Worm (Caenorhabditis elegans) whole organism, L1 larva: ENCODE results near the gene fbxa-48.

Source experiments
- aly-2 ChIP-seq: fragments of 150-350 bp; optimal IDR thresholded peaks from 2 replicates; lab custom pipeline; 2014; ENCODE audit warnings: missing biosample characterization, missing genetic modification characterization
- ceh-82 ChIP-seq, 3 experiments: fragments of 150-350 bp in 1 of 3; sonication (generic microtip) in 2 of 3; optimal IDR thresholded peaks; 2 replicates each; lab custom pipeline; 2014 to 2017; ENCODE audit warnings: missing biosample characterization in 3 of 3, missing genetic modification characterization in 3 of 3
- dpl-1 ChIP-seq, 3 experiments: fragments of 150-350 bp in 2 of 3; sonication (generic microtip) in 1 of 3; optimal IDR thresholded peaks; 2 replicates each; lab custom pipeline; 2014 to 2017; ENCODE audit warnings: missing biosample characterization in 3 of 3, missing genetic modification characterization in 3 of 3, missing genetic modification reagents in 3 of 3
- jun-1 ChIP-seq: fragments of 150-350 bp; optimal IDR thresholded peaks from 2 replicates; lab custom pipeline; 2014; ENCODE audit warnings: missing biosample characterization, missing genetic modification reagents, missing genetic modification characterization
- lin-15B ChIP-seq: fragments of 150-350 bp; sonication (generic microtip); optimal IDR thresholded peaks from 3 replicates; lab custom pipeline; 2014; ENCODE audit warnings: missing biosample characterization, missing genetic modification characterization
- lin-39 ChIP-seq: fragments of 150-350 bp; optimal IDR thresholded peaks from 2 replicates; lab custom pipeline; 2014; ENCODE audit warnings: missing biosample characterization, missing genetic modification reagents, missing genetic modification characterization
- lir-3 ChIP-seq: sonication (generic microtip); optimal IDR thresholded peaks from 2 replicates; lab custom pipeline; 2016; ENCODE audit warnings: mild to moderate bottlenecking, missing genetic modification characterization, moderate library complexity, missing compliant biosample characterization; ENCODE audit not compliant: poor library complexity
- mdl-1 ChIP-seq, 2 experiments: fragments of 150-350 bp; optimal IDR thresholded peaks; 2 replicates each; lab custom pipeline; 2014 to 2017; ENCODE audit warnings: missing biosample characterization in 2 of 2, missing genetic modification characterization in 2 of 2, inconsistent platforms in 1 of 2
- nhr-28 ChIP-seq: fragments of 150-350 bp; optimal IDR thresholded peaks from 2 replicates; lab custom pipeline; 2014; ENCODE audit warnings: missing biosample characterization, missing genetic modification characterization
- rnt-1 ChIP-seq: sonication (generic microtip); optimal IDR thresholded peaks from 2 replicates; lab custom pipeline; 2016; ENCODE audit warnings: mild to moderate bottlenecking, missing genetic modification characterization, moderate library complexity, missing compliant biosample characterization
- ztf-4 ChIP-seq: fragments of 150-350 bp; optimal IDR thresholded peaks from 2 replicates; lab custom pipeline; 2014; ENCODE audit warnings: missing biosample characterization, missing genetic modification characterization

DNA sequence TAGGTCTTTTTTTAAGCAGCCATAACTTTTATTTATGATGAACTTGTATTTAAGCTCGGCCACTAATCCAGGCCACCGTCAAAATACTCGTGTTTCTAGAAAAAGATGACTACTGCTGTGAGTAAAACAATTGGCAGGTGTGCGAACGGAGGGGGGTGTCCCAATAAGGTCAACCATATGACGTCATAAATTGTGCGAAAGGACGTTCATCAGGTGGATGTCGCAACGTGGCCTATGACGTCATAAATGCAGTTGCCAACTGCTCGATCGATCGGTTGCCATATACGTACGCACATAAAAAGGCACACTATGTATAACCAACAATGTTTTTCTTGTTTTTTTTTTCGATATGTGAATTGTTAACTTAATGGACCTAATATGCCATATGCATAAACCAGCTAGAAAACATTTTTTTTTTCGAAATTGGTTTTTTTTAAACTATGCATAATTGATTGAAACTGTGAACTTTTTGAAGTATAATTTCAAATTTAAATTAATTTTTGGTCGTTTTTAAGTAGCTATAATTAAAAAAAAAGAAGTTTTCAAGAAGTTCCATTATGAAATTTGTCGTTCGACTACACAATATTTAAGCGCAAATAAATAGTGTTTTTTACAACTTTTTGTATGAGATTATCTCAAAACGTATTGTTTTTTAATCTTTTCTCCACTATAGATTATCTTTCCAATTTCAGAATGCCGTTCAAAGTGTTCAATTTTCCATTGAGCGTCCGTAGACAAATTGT, 37.6 kb downstream of the fbxa-48 start, which contains the start of gene C39B5.2:
- TF ChIP-seq jun-1 (tag; lab: Kevin White, UChicago): no peak
- no peak for TF ChIP-seq mdl-1 (tag; optimal IDR thresholded peaks at IDR 0.05; lab: Kevin White, UChicago)
- TF ChIP-seq dpl-1 (GFP tag; optimal IDR thresholded peaks at IDR 0.05; lab: Kevin White, UChicago): no peak
- TF ChIP-seq rnt-1 (tag; lab: Kevin White, UChicago): no peak
- no peak for TF ChIP-seq ztf-4 (tag; lab: Kevin White, UChicago)
- no peak for TF ChIP-seq aly-2 (tag; lab: Kevin White, UChicago)
- no peak for TF ChIP-seq lin-15B
- TF ChIP-seq nhr-28 (tag; lab: Kevin White, UChicago): no peak
- no peak for TF ChIP-seq lir-3 (tag; lab: Kevin White, UChicago)
- no peak for TF ChIP-seq ceh-82 (tag; optimal IDR thresholded peaks at IDR 0.05; lab: Kevin White, UChicago)
- TF ChIP-seq lin-39 (tag; lab: Kevin White, UChicago): no peak
